Worm (Caenorhabditis elegans) whole organism, L1 larva: ENCODE measurements around the gene F40B5.2.

Source experiments
- C04F5.9 ChIP-seq: sonication (generic microtip); optimal IDR thresholded peaks from 2 replicates; lab custom pipeline; 2016; ENCODE audit warnings: missing genetic modification characterization, missing compliant biosample characterization
- C16A3.4 ChIP-seq: fragments of 150-350 bp; optimal IDR thresholded peaks from 2 replicates; lab custom pipeline; 2014; ENCODE audit warnings: missing biosample characterization, missing genetic modification characterization
- C34B4.2 ChIP-seq: sonication (generic microtip); optimal IDR thresholded peaks from 2 replicates; lab custom pipeline; 2017; ENCODE audit warnings: mild to moderate bottlenecking, missing genetic modification characterization, missing compliant biosample characterization
- F16B12.6 ChIP-seq: fragments of 150-350 bp; optimal IDR thresholded peaks from 2 replicates; lab custom pipeline; 2014; ENCODE audit warnings: missing biosample characterization, missing genetic modification characterization
- alr-1 ChIP-seq: fragments of 200-800 bp; sonication (Bioruptor generic); optimal IDR thresholded peaks from 2 replicates; lab custom pipeline; 2018; ENCODE audit warnings: borderline replicate concordance, mild to moderate bottlenecking, missing genetic modification characterization, missing compliant biosample characterization
- blmp-1 ChIP-seq: fragments of 150-350 bp; optimal IDR thresholded peaks from 2 replicates; lab custom pipeline; 2014; ENCODE audit warnings: missing biosample characterization, missing genetic modification characterization
- ceh-63 ChIP-seq: fragments of 200-800 bp; sonication (Bioruptor generic); optimal IDR thresholded peaks from 2 replicates; lab custom pipeline; 2018; ENCODE audit warnings: mild to moderate bottlenecking, missing genetic modification characterization, missing compliant biosample characterization
- ceh-8 ChIP-seq: fragments of 200-800 bp; sonication (Bioruptor generic); optimal IDR thresholded peaks from 2 replicates; lab custom pipeline; 2018; ENCODE audit warnings: mild to moderate bottlenecking, missing genetic modification characterization, moderate library complexity, missing compliant biosample characterization
- ceh-82 ChIP-seq, 3 experiments: fragments of 150-350 bp in 1 of 3; sonication (generic microtip) in 2 of 3; optimal IDR thresholded peaks; 2 replicates each; lab custom pipeline; 2014 to 2017; ENCODE audit warnings: missing biosample characterization in 3 of 3, missing genetic modification characterization in 3 of 3
- ceh-90 ChIP-seq: sonication (generic microtip); optimal IDR thresholded peaks from 2 replicates; lab custom pipeline; 2016; ENCODE audit warnings: missing genetic modification characterization, missing compliant biosample characterization
- efl-1 ChIP-seq, 4 experiments: fragments of 150-350 bp; optimal IDR thresholded peaks in 3 of 4; peaks in 1 of 4; 1 replicate in 1 of 4; 2 replicates in 3 of 4; lab custom pipeline; 2014; ENCODE audit warnings: missing biosample characterization in 2 of 4, missing genetic modification characterization in 2 of 4, missing genetic modification reagents in 2 of 4
- efl-3 ChIP-seq: fragments of 200-800 bp; sonication (Bioruptor generic); optimal IDR thresholded peaks from 2 replicates; lab custom pipeline; 2018; ENCODE audit warnings: mild to moderate bottlenecking, missing genetic modification characterization, missing compliant biosample characterization
- egl-13 ChIP-seq: sonication (generic microtip); optimal IDR thresholded peaks from 2 replicates; lab custom pipeline; 2016; ENCODE audit warnings: missing genotype, missing genetic modification reagents, missing genetic modification characterization, missing compliant biosample characterization
- egl-27 ChIP-seq, 2 experiments: fragments of 150-350 bp in 1 of 2; sonication (generic microtip); optimal IDR thresholded peaks; 3 replicates each; lab custom pipeline; 2017 to 2018; ENCODE audit warnings: missing biosample characterization in 2 of 2, missing genetic modification characterization in 2 of 2, missing genetic modification reagents in 2 of 2
- elt-2 ChIP-seq: sonication (generic microtip); optimal IDR thresholded peaks from 2 replicates; lab custom pipeline; 2016; ENCODE audit warnings: missing genetic modification characterization, mild to moderate bottlenecking, inconsistent platforms, missing compliant biosample characterization, missing genetic modification reagents
- ets-5 ChIP-seq: fragments of 200-800 bp; sonication (Bioruptor generic); IDR thresholded peaks from 2 replicates; pipeline ENCODE4 v1.3.6; 2022; ENCODE audit warnings: missing genetic modification characterization, missing compliant biosample characterization
- fkh-10 ChIP-seq: sonication (generic microtip); optimal IDR thresholded peaks from 2 replicates; lab custom pipeline; 2017; ENCODE audit warnings: missing biosample characterization, missing genetic modification reagents, missing genetic modification characterization
- fkh-8 ChIP-seq: sonication (generic microtip); optimal IDR thresholded peaks from 2 replicates; lab custom pipeline; 2016; ENCODE audit warnings: mild to moderate bottlenecking, missing genetic modification characterization, missing compliant biosample characterization
- hlh-17 ChIP-seq: fragments of 200-800 bp; sonication (Bioruptor generic); optimal IDR thresholded peaks from 2 replicates; lab custom pipeline; 2018; ENCODE audit warnings: missing genetic modification characterization, mild to moderate bottlenecking, missing compliant biosample characterization, moderate library complexity, borderline replicate concordance
- hlh-4 ChIP-seq: sonication (generic microtip); optimal IDR thresholded peaks from 2 replicates; lab custom pipeline; 2016; ENCODE audit warnings: mild to moderate bottlenecking, missing genetic modification characterization, missing compliant biosample characterization
- hpl-2 ChIP-seq: fragments of 150-350 bp; optimal IDR thresholded peaks from 2 replicates; lab custom pipeline; 2014; ENCODE audit warnings: missing biosample characterization, missing genetic modification reagents, missing genetic modification characterization
- irx-1 ChIP-seq: sonication (generic microtip); optimal IDR thresholded peaks from 2 replicates; lab custom pipeline; 2016; ENCODE audit warnings: missing genetic modification characterization, missing compliant biosample characterization
- jun-1 ChIP-seq: fragments of 150-350 bp; optimal IDR thresholded peaks from 2 replicates; lab custom pipeline; 2014; ENCODE audit warnings: missing biosample characterization, missing genetic modification reagents, missing genetic modification characterization
- lin-35 ChIP-seq, 2 experiments: fragments of 150-350 bp; optimal IDR thresholded peaks; 2 replicates each; lab custom pipeline; 2014; ENCODE audit warnings: missing biosample characterization in 2 of 2, missing genetic modification characterization in 2 of 2, missing genetic modification reagents in 2 of 2
- lin-39 ChIP-seq: fragments of 150-350 bp; optimal IDR thresholded peaks from 2 replicates; lab custom pipeline; 2014; ENCODE audit warnings: missing biosample characterization, missing genetic modification reagents, missing genetic modification characterization
- lir-3 ChIP-seq: sonication (generic microtip); optimal IDR thresholded peaks from 2 replicates; lab custom pipeline; 2016; ENCODE audit warnings: mild to moderate bottlenecking, missing genetic modification characterization, moderate library complexity, missing compliant biosample characterization; ENCODE audit not compliant: poor library complexity
- mab-9 ChIP-seq: fragments of 200-800 bp; sonication (Bioruptor generic); IDR thresholded peaks from 2 replicates; pipeline ENCODE4 v1.3.6; 2022; ENCODE audit warnings: missing genetic modification reagents, missing genetic modification characterization, missing compliant biosample characterization
- mep-1 ChIP-seq: fragments of 150-350 bp; optimal IDR thresholded peaks from 2 replicates; lab custom pipeline; 2014; ENCODE audit warnings: missing biosample characterization, missing genetic modification characterization
- nhr-11 ChIP-seq: fragments of 150-350 bp; optimal IDR thresholded peaks from 2 replicates; lab custom pipeline; 2014; ENCODE audit warnings: missing biosample characterization, missing genetic modification characterization
- nhr-20 ChIP-seq: sonication (generic microtip); optimal IDR thresholded peaks from 2 replicates; lab custom pipeline; 2016; ENCODE audit warnings: mild to moderate bottlenecking, missing genetic modification characterization, missing compliant biosample characterization
- nhr-28 ChIP-seq: fragments of 150-350 bp; optimal IDR thresholded peaks from 2 replicates; lab custom pipeline; 2014; ENCODE audit warnings: missing biosample characterization, missing genetic modification characterization
- nhr-47 ChIP-seq: sonication (generic microtip); optimal IDR thresholded peaks from 2 replicates; lab custom pipeline; 2016; ENCODE audit warnings: mild to moderate bottlenecking, missing genetic modification characterization, moderate library complexity, missing compliant biosample characterization
- nhr-71 ChIP-seq: sonication (generic microtip); optimal IDR thresholded peaks from 2 replicates; lab custom pipeline; 2016; ENCODE audit warnings: mild to moderate bottlenecking, missing genetic modification characterization, moderate library complexity, missing compliant biosample characterization
- nhr-76 ChIP-seq: sonication (generic microtip); optimal IDR thresholded peaks from 2 replicates; lab custom pipeline; 2017; ENCODE audit warnings: missing biosample characterization, missing genetic modification characterization
- nhr-77 ChIP-seq: fragments of 150-350 bp; optimal IDR thresholded peaks from 2 replicates; lab custom pipeline; 2014; ENCODE audit warnings: missing biosample characterization, missing genetic modification characterization
- nhr-84 ChIP-seq: sonication (generic microtip); optimal IDR thresholded peaks from 2 replicates; lab custom pipeline; 2017; ENCODE audit warnings: missing biosample characterization, missing genetic modification characterization
- nhr-90 ChIP-seq: sonication (generic microtip); optimal IDR thresholded peaks from 2 replicates; lab custom pipeline; 2016; ENCODE audit warnings: mild to moderate bottlenecking, missing genetic modification characterization, missing compliant biosample characterization; ENCODE audit not compliant: poor library complexity
- pax-3 ChIP-seq: fragments of 200-800 bp; sonication (Bioruptor generic); optimal IDR thresholded peaks from 2 replicates; lab custom pipeline; 2018; ENCODE audit warnings: mild to moderate bottlenecking, missing genetic modification characterization, moderate library complexity, missing compliant biosample characterization
- pqm-1 ChIP-seq: sonication (generic microtip); optimal IDR thresholded peaks from 3 replicates; lab custom pipeline; 2017; ENCODE audit warnings: missing biosample characterization, missing genetic modification characterization
- rnt-1 ChIP-seq: sonication (generic microtip); optimal IDR thresholded peaks from 2 replicates; lab custom pipeline; 2016; ENCODE audit warnings: mild to moderate bottlenecking, missing genetic modification characterization, moderate library complexity, missing compliant biosample characterization
- snpc-4 ChIP-seq: fragments of 150-350 bp; optimal IDR thresholded peaks from 2 replicates; lab custom pipeline; 2014; ENCODE audit warnings: missing biosample characterization, missing genetic modification characterization
- snu-23 ChIP-seq: sonication (generic microtip); optimal IDR thresholded peaks from 2 replicates; lab custom pipeline; 2016; ENCODE audit warnings: missing genetic modification characterization, missing compliant biosample characterization
- sptf-1 ChIP-seq: fragments of 150-350 bp; optimal IDR thresholded peaks from 2 replicates; lab custom pipeline; 2014; ENCODE audit warnings: missing biosample characterization, missing genetic modification characterization
- tlp-1 ChIP-seq: fragments of 150-350 bp; optimal IDR thresholded peaks from 2 replicates; lab custom pipeline; 2014; ENCODE audit warnings: missing biosample characterization, missing genetic modification characterization
- unc-30 ChIP-seq: sonication (generic microtip); optimal IDR thresholded peaks from 2 replicates; lab custom pipeline; 2017; ENCODE audit warnings: missing biosample characterization, missing genetic modification characterization
- unc-62 ChIP-seq: fragments of 150-350 bp; optimal IDR thresholded peaks from 2 replicates; lab custom pipeline; 2014; ENCODE audit warnings: missing biosample characterization, missing genetic modification reagents, missing genetic modification characterization
- unc-86 ChIP-seq: sonication (generic microtip); optimal IDR thresholded peaks from 2 replicates; lab custom pipeline; 2016; ENCODE audit warnings: missing genetic modification characterization, missing compliant biosample characterization
- unc-98 ChIP-seq: fragments of 200-800 bp; sonication (Bioruptor generic); IDR thresholded peaks from 2 replicates; pipeline ENCODE4 v1.3.6; 2022; ENCODE audit warnings: missing genetic modification characterization, missing compliant biosample characterization
- zag-1 ChIP-seq: fragments of 150-350 bp; optimal IDR thresholded peaks from 2 replicates; lab custom pipeline; 2014; ENCODE audit warnings: missing biosample characterization, missing genetic modification characterization
- zip-4 ChIP-seq: fragments of 200-800 bp; sonication (Bioruptor generic); optimal IDR thresholded peaks from 2 replicates; lab custom pipeline; 2018; ENCODE audit warnings: mild to moderate bottlenecking, missing genetic modification characterization, moderate library complexity, missing compliant biosample characterization
- ztf-11 ChIP-seq, 2 experiments: sonication (generic microtip); optimal IDR thresholded peaks; 2 replicates each; lab custom pipeline; 2016 to 2017; ENCODE audit warnings: missing genetic modification characterization in 2 of 2, missing biosample characterization in 1 of 2, missing compliant biosample characterization in 1 of 2
- ztf-4 ChIP-seq: fragments of 150-350 bp; optimal IDR thresholded peaks from 2 replicates; lab custom pipeline; 2014; ENCODE audit warnings: missing biosample characterization, missing genetic modification characterization

F40B5.2 gene

DNA sequence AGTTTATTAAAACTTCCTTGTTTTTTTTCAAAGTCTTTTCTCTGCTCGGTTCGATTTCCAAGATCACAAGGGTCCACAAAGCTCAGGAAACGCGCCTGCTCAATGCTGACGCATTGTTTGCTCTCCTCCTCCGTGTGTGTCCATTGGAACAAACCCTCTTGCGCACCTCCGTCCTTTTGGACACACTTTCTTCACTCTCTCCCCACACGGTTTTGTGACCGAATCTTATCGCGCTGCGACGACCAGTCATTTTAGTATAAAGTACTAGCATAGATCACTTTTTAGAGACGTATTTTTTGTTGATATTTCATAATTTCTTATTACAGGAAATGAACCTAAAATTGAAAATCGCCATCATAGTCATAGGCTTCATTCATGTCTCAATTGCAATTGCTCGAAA is 557 bp downstream of the F40B5.2 start (continued):
- TF ChIP-seq irx-1 (tag; lab: Kevin White, UChicago): peak; percentile 71
- peak; percentile 61 to 68 for TF ChIP-seq efl-1 (optimal IDR thresholded peaks at IDR 0.05; lab: Kevin White, UChicago)
- peak; percentile 58 to 97 for TF ChIP-seq efl-1 (GFP tag; optimal IDR thresholded peaks at IDR 0.05 in 1 of 2; lab: Kevin White, UChicago)
- no peak for TF ChIP-seq nhr-84 (tag; lab: Kevin White, UChicago)
- TF ChIP-seq nhr-20 (tag; lab: Kevin White, UChicago): peak; percentile 85
- no peak for TF ChIP-seq unc-30 (tag; lab: Kevin White, UChicago)
- peak; percentile 59 for TF ChIP-seq mab-9 (GFP tag; lab: Robert Waterston, UW)
- TF ChIP-seq ztf-11 (tag; optimal IDR thresholded peaks at IDR 0.05; lab: Kevin White, UChicago): peak in 1 of 2 experiments; percentile 30
- no peak for TF ChIP-seq unc-62 (GFP tag; lab: Kevin White, UChicago)
- TF ChIP-seq lin-35 (GFP tag; optimal IDR thresholded peaks at IDR 0.05; lab: Kevin White, UChicago): peak; percentile 68 to 80
- no peak for TF ChIP-seq alr-1
- TF ChIP-seq ets-5 (GFP tag; lab: Robert Waterston, UW): no peak
- TF ChIP-seq ceh-90 (tag; lab: Kevin White, UChicago): no peak
- TF ChIP-seq elt-2 (tag; lab: Kevin White, UChicago): peak; percentile 39
- no peak for TF ChIP-seq C04F5.9
- peak; percentile 21 for TF ChIP-seq pax-3
- TF ChIP-seq hlh-4 (tag; lab: Kevin White, UChicago): no peak
- peak; percentile 73 for TF ChIP-seq unc-86 (tag; lab: Kevin White, UChicago)
- no peak for TF ChIP-seq egl-27 (tag; optimal IDR thresholded peaks at IDR 0.05; lab: Kevin White, UChicago)
- peak; percentile 80 for TF ChIP-seq nhr-90 (tag; lab: Kevin White, UChicago)
- no peak for TF ChIP-seq C34B4.2 (tag; lab: Kevin White, UChicago)
- TF ChIP-seq hpl-2 (GFP tag; lab: Kevin White, UChicago): no peak
- no peak for TF ChIP-seq lir-3 (tag; lab: Kevin White, UChicago)
- no peak for TF ChIP-seq nhr-28 (tag; lab: Kevin White, UChicago)
- no peak for TF ChIP-seq tlp-1 (tag; lab: Kevin White, UChicago)
- peak; percentile 60 for TF ChIP-seq fkh-10 (GFP tag; lab: Kevin White, UChicago)
- peak; percentile 55 for TF ChIP-seq snpc-4 (tag; lab: Kevin White, UChicago)
- no peak for TF ChIP-seq nhr-11
- TF ChIP-seq ztf-4 (tag; lab: Kevin White, UChicago): peak; percentile 64
- TF ChIP-seq zip-4 (GFP tag; lab: Kevin White, UChicago): peak; percentile 16
- TF ChIP-seq F16B12.6 (tag; lab: Kevin White, UChicago): no peak
- no peak for TF ChIP-seq pqm-1 (tag; lab: Kevin White, UChicago)
- no peak for TF ChIP-seq hlh-17
- TF ChIP-seq nhr-71 (tag; lab: Kevin White, UChicago): peak; percentile 88
- peak; percentile 75 for TF ChIP-seq blmp-1 (tag; lab: Kevin White, UChicago)
- peak; percentile 67 for TF ChIP-seq jun-1 (tag; lab: Kevin White, UChicago)
- TF ChIP-seq fkh-8 (tag; lab: Kevin White, UChicago): peak; percentile 80
- no peak for TF ChIP-seq zag-1 (tag; lab: Kevin White, UChicago)
- no peak for TF ChIP-seq unc-98 (GFP tag; lab: Robert Waterston, UW)
- peak; percentile 4 for TF ChIP-seq ceh-8
- peak; percentile 86 for TF ChIP-seq rnt-1 (tag; lab: Kevin White, UChicago)
- TF ChIP-seq nhr-47 (tag; lab: Kevin White, UChicago): peak; percentile 86
- peak; percentile 80 for TF ChIP-seq snu-23 (GFP tag; lab: Kevin White, UChicago)
- peak; percentile 69 for TF ChIP-seq nhr-77 (tag; lab: Kevin White, UChicago)
- TF ChIP-seq efl-3 (GFP tag; lab: Kevin White, UChicago): no peak
- TF ChIP-seq egl-13 (tag; lab: Kevin White, UChicago): peak; percentile 54
- TF ChIP-seq ceh-82 (tag; optimal IDR thresholded peaks at IDR 0.05; lab: Kevin White, UChicago): peak; percentile 46 to 88 (median 62)
- peak; percentile 78 for TF ChIP-seq mep-1 (tag; lab: Kevin White, UChicago)
- no peak for TF ChIP-seq sptf-1 (tag; lab: Kevin White, UChicago)
- no peak for TF ChIP-seq nhr-76 (tag; lab: Kevin White, UChicago)
- peak; percentile 77 for TF ChIP-seq C16A3.4
- TF ChIP-seq lin-39: peak; percentile 30
- no peak for TF ChIP-seq ceh-63 (GFP tag; lab: Kevin White, UChicago)
